Fruit fly (Drosophila melanogaster) whole organism, embryonic: ENCODE results near the gene CG31675.

Experiments
- ATbp ChIP-seq: fragments of 200-800 bp; sonication (Bioruptor generic); optimal IDR thresholded peaks from 2 replicates; lab custom pipeline; 2017; ENCODE audit warnings: missing biosample characterization, mild to moderate bottlenecking, missing genetic modification characterization, missing genetic modification reagents
- CG11695 ChIP-seq: fragments of 200-800 bp; sonication (Bioruptor generic); IDR thresholded peaks from 3 replicates; pipeline ENCODE4 v1.3.6; 2022; ENCODE audit warnings: missing biosample characterization, missing genetic modification characterization
- CG12236 ChIP-seq: fragments of 200-800 bp; sonication (Bioruptor generic); optimal IDR thresholded peaks from 2 replicates; lab custom pipeline; 2016; ENCODE audit warnings: missing biosample characterization, missing genetic modification characterization
- CG12744 ChIP-seq: fragments of 200-800 bp; sonication (Bioruptor generic); optimal IDR thresholded peaks from 2 replicates; lab custom pipeline; 2016; ENCODE audit warnings: missing biosample characterization, missing genetic modification characterization
- CG13296 ChIP-seq: fragments of 200-800 bp; sonication (Bioruptor generic); optimal IDR thresholded peaks from 3 replicates; lab custom pipeline; 2018; ENCODE audit warnings: missing biosample characterization, mild to moderate bottlenecking, missing genetic modification characterization
- CG14014 ChIP-seq: fragments of 200-800 bp; sonication (Bioruptor generic); IDR thresholded peaks from 2 replicates; pipeline ENCODE4 v1.3.6; 2022; ENCODE audit warnings: missing biosample characterization, missing genetic modification characterization
- CG15073 ChIP-seq: fragments of 200-800 bp; sonication (Bioruptor generic); optimal IDR thresholded peaks from 2 replicates; lab custom pipeline; 2016; ENCODE audit warnings: missing biosample characterization, missing genetic modification characterization
- CG17359 ChIP-seq: fragments of 200-800 bp; sonication (Bioruptor generic); optimal IDR thresholded peaks from 3 replicates; lab custom pipeline; 2018; ENCODE audit warnings: missing biosample characterization, mild to moderate bottlenecking, missing genetic modification characterization, moderate library complexity
- CG17568 ChIP-seq: fragments of 200-800 bp; sonication (Bioruptor generic); optimal IDR thresholded peaks from 2 replicates; lab custom pipeline; 2018; ENCODE audit warnings: missing biosample characterization, mild to moderate bottlenecking, missing genetic modification characterization, moderate library complexity
- CG18262 ChIP-seq: fragments of 200-800 bp; optimal IDR thresholded peaks from 3 replicates; lab custom pipeline; 2019; ENCODE audit warnings: missing biosample characterization, mild to moderate bottlenecking, missing genetic modification characterization, moderate library complexity
- CG18476 ChIP-seq: fragments of 200-800 bp; sonication (Bioruptor generic); optimal IDR thresholded peaks from 2 replicates; lab custom pipeline; 2016; ENCODE audit warnings: missing biosample characterization, mild to moderate bottlenecking, missing genetic modification characterization
- CG18619 ChIP-seq: fragments of 200-800 bp; sonication (Bioruptor generic); optimal IDR thresholded peaks from 3 replicates; lab custom pipeline; 2017; ENCODE audit warnings: missing biosample characterization, mild to moderate bottlenecking, missing genetic modification characterization
- CG2875 ChIP-seq: fragments of 200-800 bp; sonication (Bioruptor generic); optimal IDR thresholded peaks from 2 replicates; lab custom pipeline; 2017; ENCODE audit warnings: missing biosample characterization, mild to moderate bottlenecking, missing genetic modification characterization, missing genetic modification reagents
- CG31365 ChIP-seq: fragments of 200-800 bp; sonication (Bioruptor generic); optimal IDR thresholded peaks from 2 replicates; lab custom pipeline; 2018; ENCODE audit warnings: missing biosample characterization, mild to moderate bottlenecking, missing genetic modification characterization
- CG32767 ChIP-seq: fragments of 200-800 bp; sonication (Bioruptor generic); IDR thresholded peaks from 2 replicates; pipeline ENCODE4 v1.3.6; 2022; ENCODE audit warnings: missing biosample characterization, missing genetic modification characterization
- CG33213 ChIP-seq: fragments of 200-800 bp; sonication (Bioruptor generic); optimal IDR thresholded peaks from 3 replicates; lab custom pipeline; 2016; ENCODE audit warnings: missing biosample characterization, missing genetic modification characterization
- CG33557 ChIP-seq: fragments of 200-800 bp; sonication (Bioruptor generic); optimal IDR thresholded peaks from 2 replicates; lab custom pipeline; 2019; ENCODE audit warnings: missing biosample characterization, mild to moderate bottlenecking, missing genetic modification characterization, moderate library complexity
- CG5953 ChIP-seq: fragments of 200-800 bp; sonication (Bioruptor generic); IDR thresholded peaks from 2 replicates; pipeline ENCODE4 v1.3.6; 2022; ENCODE audit warnings: missing biosample characterization, missing genetic modification characterization
- CG7987 ChIP-seq: fragments of 200-800 bp; sonication (Bioruptor generic); optimal IDR thresholded peaks from 2 replicates; lab custom pipeline; 2018; ENCODE audit warnings: missing biosample characterization, mild to moderate bottlenecking, missing genetic modification characterization, moderate library complexity
- CG8924 ChIP-seq: fragments of 200-800 bp; optimal IDR thresholded peaks from 3 replicates; lab custom pipeline; 2019; ENCODE audit warnings: missing biosample characterization, mild to moderate bottlenecking, missing genetic modification characterization, moderate library complexity
- CG9876 ChIP-seq: fragments of 200-800 bp; sonication (Bioruptor generic); optimal IDR thresholded peaks from 2 replicates; lab custom pipeline; 2016; ENCODE audit warnings: missing biosample characterization, missing genetic modification characterization
- CTCF ChIP-seq: fragments of 200-800 bp; sonication (Bioruptor generic); optimal IDR thresholded peaks from 2 replicates; lab custom pipeline; 2017; ENCODE audit warnings: missing biosample characterization, mild to moderate bottlenecking, missing genetic modification characterization, moderate library complexity
- CrebB ChIP-seq: fragments of 200-800 bp; sonication (Bioruptor generic); optimal IDR thresholded peaks from 3 replicates; lab custom pipeline; 2018; ENCODE audit warnings: missing biosample characterization, mild to moderate bottlenecking, missing genetic modification characterization
- HLH3B ChIP-seq: fragments of 200-800 bp; sonication (Bioruptor generic); IDR thresholded peaks from 2 replicates; pipeline ENCODE4 v1.3.6; 2022; ENCODE audit warnings: missing biosample characterization, missing genetic modification characterization
- Lhr ChIP-seq: fragments of 200-800 bp; sonication (Bioruptor generic); optimal IDR thresholded peaks from 3 replicates; lab custom pipeline; 2017; ENCODE audit warnings: mild to moderate bottlenecking, missing biosample characterization, missing genetic modification reagents, missing genetic modification characterization
- NK7.1 ChIP-seq: fragments of 200-800 bp; sonication (Bioruptor generic); optimal IDR thresholded peaks from 3 replicates; lab custom pipeline; 2016; ENCODE audit warnings: missing biosample characterization, missing genetic modification characterization
- Nf-YA ChIP-seq: fragments of 200-800 bp; sonication (Bioruptor generic); IDR thresholded peaks from 2 replicates; pipeline ENCODE4 v1.3.6; 2022; ENCODE audit warnings: missing biosample characterization, missing genetic modification characterization
- YL-1 ChIP-seq: fragments of 200-800 bp; sonication (Bioruptor generic); optimal IDR thresholded peaks from 3 replicates; lab custom pipeline; 2017; ENCODE audit warnings: missing biosample characterization, mild to moderate bottlenecking, missing genetic modification characterization
- ash1 ChIP-seq: fragments of 200-800 bp; sonication (Bioruptor generic); optimal IDR thresholded peaks from 2 replicates; lab custom pipeline; 2018; ENCODE audit warnings: missing biosample characterization, mild to moderate bottlenecking, missing genetic modification characterization
- bcd ChIP-seq: fragments of 200-800 bp; sonication (Bioruptor generic); optimal IDR thresholded peaks from 2 replicates; lab custom pipeline; 2017; ENCODE audit warnings: missing biosample characterization, mild to moderate bottlenecking, missing genetic modification characterization
- bigmax ChIP-seq: fragments of 200-800 bp; sonication (Bioruptor generic); optimal IDR thresholded peaks from 2 replicates; lab custom pipeline; 2018; ENCODE audit warnings: missing biosample characterization, mild to moderate bottlenecking, missing genetic modification characterization
- cad ChIP-seq: fragments of >200 bp; optimal IDR thresholded peaks from 2 replicates; lab custom pipeline; 2017; ENCODE audit warnings: missing biosample characterization, missing genetic modification characterization
- exex ChIP-seq: fragments of 200-800 bp; sonication (Bioruptor generic); optimal IDR thresholded peaks from 4 replicates; lab custom pipeline; 2018; ENCODE audit warnings: missing biosample characterization, mild to moderate bottlenecking, missing genetic modification characterization, moderate library complexity
- gcm ChIP-seq: fragments of 200-800 bp; sonication (Bioruptor generic); optimal IDR thresholded peaks from 2 replicates; lab custom pipeline; 2019; ENCODE audit warnings: missing biosample characterization, mild to moderate bottlenecking, missing genetic modification characterization, moderate library complexity
- gro ChIP-seq: fragments of 200-800 bp; sonication (Bioruptor generic); optimal IDR thresholded peaks from 2 replicates; lab custom pipeline; 2016; ENCODE audit warnings: missing biosample characterization, missing genetic modification characterization
- gsb-n ChIP-seq: fragments of 200-800 bp; sonication (Bioruptor generic); optimal IDR thresholded peaks from 3 replicates; lab custom pipeline; 2018; ENCODE audit warnings: missing biosample characterization, mild to moderate bottlenecking, missing genetic modification characterization
- hkb ChIP-seq, 2 experiments: fragments of 200-800 bp in 1 of 2; fragments of >200 bp in 1 of 2; sonication (Bioruptor generic) in 1 of 2; IDR thresholded peaks in 1 of 2; optimal IDR thresholded peaks in 1 of 2; 2 replicates each; pipeline versions ENCODE4 v1.3.6 to Lab custom; 2017 to 2022; ENCODE audit warnings: missing biosample characterization in 1 of 2, missing genetic modification characterization in 1 of 2
- ken ChIP-seq: fragments of 200-800 bp; sonication (Bioruptor generic); IDR thresholded peaks from 3 replicates; pipeline ENCODE4 v1.3.6; 2022; ENCODE audit warnings: missing biosample characterization, missing genetic modification characterization
- lmd ChIP-seq: fragments of 200-800 bp; sonication (Bioruptor generic); IDR thresholded peaks from 2 replicates; pipeline ENCODE4 v1.3.6; 2022; ENCODE audit warnings: missing biosample characterization, missing genetic modification characterization
- luna ChIP-seq: fragments of 200-800 bp; sonication (Bioruptor generic); optimal IDR thresholded peaks from 2 replicates; lab custom pipeline; 2016; ENCODE audit warnings: missing biosample characterization, missing genetic modification characterization
- nau ChIP-seq: fragments of 200-800 bp; sonication (Bioruptor generic); optimal IDR thresholded peaks from 3 replicates; lab custom pipeline; 2017; ENCODE audit warnings: missing biosample characterization, mild to moderate bottlenecking, missing genetic modification characterization, missing genetic modification reagents
- oc ChIP-seq: fragments of 200-800 bp; sonication (Bioruptor generic); optimal IDR thresholded peaks from 2 replicates; lab custom pipeline; 2018; ENCODE audit warnings: missing biosample characterization, mild to moderate bottlenecking, missing genetic modification characterization, moderate library complexity
- odd ChIP-seq: fragments of 200-800 bp; sonication (Bioruptor generic); optimal IDR thresholded peaks from 2 replicates; lab custom pipeline; 2017; ENCODE audit warnings: missing biosample characterization, mild to moderate bottlenecking, missing genetic modification characterization
- onecut ChIP-seq: fragments of 200-800 bp; sonication (Bioruptor generic); IDR thresholded peaks from 2 replicates; pipeline ENCODE4 v1.3.6; 2022; ENCODE audit warnings: missing biosample characterization, missing genetic modification characterization
- ranshi ChIP-seq: fragments of 200-800 bp; sonication (Bioruptor generic); IDR thresholded peaks from 2 replicates; pipeline ENCODE4 v1.3.6; 2022; ENCODE audit warnings: missing biosample characterization, missing genetic modification characterization
- row ChIP-seq: fragments of 200-800 bp; sonication (Bioruptor generic); IDR thresholded peaks from 3 replicates; pipeline ENCODE4 v1.3.6; 2022; ENCODE audit warnings: missing biosample characterization, missing genetic modification characterization
- scrt ChIP-seq: fragments of 200-800 bp; sonication (Bioruptor generic); optimal IDR thresholded peaks from 2 replicates; lab custom pipeline; 2018; ENCODE audit warnings: missing biosample characterization, mild to moderate bottlenecking, missing genetic modification characterization, moderate library complexity
- sqz ChIP-seq: fragments of 200-800 bp; sonication (Bioruptor generic); optimal IDR thresholded peaks from 3 replicates; lab custom pipeline; 2018; ENCODE audit warnings: missing biosample characterization, mild to moderate bottlenecking, missing genetic modification characterization
- tap ChIP-seq: fragments of 200-800 bp; optimal IDR thresholded peaks from 3 replicates; lab custom pipeline; 2019; ENCODE audit warnings: missing biosample characterization, mild to moderate bottlenecking, missing genetic modification characterization, moderate library complexity

The CG31675 gene

DNA sequence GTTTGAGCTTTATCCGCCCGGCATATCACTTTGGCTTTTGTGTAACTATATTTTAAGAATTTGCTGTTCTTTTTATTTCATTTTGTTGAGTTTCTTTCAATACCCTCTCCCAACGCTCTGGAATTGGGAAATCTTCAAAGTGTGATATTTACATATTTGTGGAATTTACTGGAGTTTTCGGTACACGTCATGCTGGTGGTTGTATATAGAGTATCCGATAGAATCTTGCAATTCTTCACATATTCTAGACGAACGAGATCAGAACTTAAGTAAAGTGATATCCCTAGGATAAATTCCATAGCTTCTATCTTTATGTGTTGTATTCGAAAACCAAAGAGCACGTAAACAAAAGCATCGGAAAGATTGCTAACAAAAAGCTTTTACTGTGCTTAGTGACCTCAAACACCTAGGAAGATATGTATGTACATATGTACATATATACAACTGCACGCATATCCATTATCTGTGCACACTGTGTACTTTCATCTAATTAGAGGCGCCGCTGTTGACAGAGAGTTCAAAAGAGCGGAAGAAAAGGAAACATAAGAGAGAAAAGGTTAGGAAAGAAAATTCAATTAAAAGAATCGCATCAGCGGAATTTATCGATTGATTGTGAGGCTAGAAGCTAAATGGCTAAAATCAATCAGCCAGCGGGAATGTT lies 29.3 kb downstream of the CG31675 start (continued):
- TF ChIP-seq gro: peak; percentile 11
- TF ChIP-seq CG18476 (GFP tag; lab: Kevin White, UChicago): peak; percentile 11
- TF ChIP-seq bigmax (GFP tag; lab: Kevin White, UChicago): peak; percentile 33
- TF ChIP-seq CG15073 (GFP tag; lab: Kevin White, UChicago): no peak
- TF ChIP-seq CG31365 (tag; lab: Kevin White, UChicago): peak; percentile 43
- peak; percentile 53 for TF ChIP-seq odd (GFP tag; lab: Kevin White, UChicago)
- TF ChIP-seq CG18619 (GFP tag; lab: Kevin White, UChicago): peak; percentile 42
- 0 out of 3 replicates have a peak, but pooled peaks have one; percentile 29 for TF ChIP-seq CG11695 (GFP tag; lab: Robert Waterston, UW)
- TF ChIP-seq CG33213 (GFP tag; lab: Kevin White, UChicago): peak; percentile 26
- TF ChIP-seq CG32767 (GFP tag; lab: Robert Waterston, UW): peak; percentile 19; the same call in 1 of the 2 replicates
- TF ChIP-seq ranshi (GFP tag; lab: Robert Waterston, UW): peak; percentile 36; the same call in 1 of the 2 replicates
- TF ChIP-seq cad (GFP tag; lab: Kevin White, UChicago): no peak
- peak; percentile 44 for TF ChIP-seq scrt
- peak; percentile 62 for TF ChIP-seq CG13296 (GFP tag; lab: Kevin White, UChicago)
- TF ChIP-seq CG7987: peak; percentile 87
- peak; percentile 35 for TF ChIP-seq CG18262 (tag; lab: Kevin White, UChicago)
- peak; percentile 14 for TF ChIP-seq NK7.1
- TF ChIP-seq onecut (GFP tag; lab: Robert Waterston, UW): peak; percentile 57
- TF ChIP-seq CrebB: peak; percentile 69
- peak; percentile 21; the same call in 1 of the 3 replicates for TF ChIP-seq row (GFP tag; lab: Robert Waterston, UW)
- no peak for TF ChIP-seq hkb (optimal IDR thresholded peaks at IDR 0.05; lab: Kevin White, UChicago)
- peak; percentile 46; the same call in 1 of the 2 replicates for TF ChIP-seq hkb (GFP tag; IDR thresholded peaks at IDR 0.05; lab: Robert Waterston, UW)
- peak; percentile 92 for TF ChIP-seq ATbp
- peak; percentile 60 for TF ChIP-seq CG5953 (GFP tag; lab: Robert Waterston, UW)
- peak; percentile 6 for TF ChIP-seq CG8924 (tag; lab: Kevin White, UChicago)
- TF ChIP-seq tap (tag; lab: Kevin White, UChicago): peak; percentile 42
- TF ChIP-seq sqz (GFP tag; lab: Kevin White, UChicago): peak; percentile 61
- TF ChIP-seq CG12236: peak; percentile 40
- peak; percentile 63 for TF ChIP-seq Lhr (GFP tag; lab: Kevin White, UChicago)
- peak; percentile 46; the same call in 1 of the 2 replicates for TF ChIP-seq Nf-YA (GFP tag; lab: Robert Waterston, UW)
- TF ChIP-seq oc (tag; lab: Kevin White, UChicago): peak; percentile 56
- peak; percentile 13 for TF ChIP-seq ash1 (GFP tag; lab: Kevin White, UChicago)
- peak; percentile 12 for TF ChIP-seq CG12744 (GFP tag; lab: Kevin White, UChicago)
- TF ChIP-seq bcd (GFP tag; lab: Kevin White, UChicago): no peak
- 0 out of 3 replicates have a peak, but pooled peaks have one; percentile 5 for TF ChIP-seq ken (GFP tag; lab: Robert Waterston, UW)
- TF ChIP-seq gsb-n: peak; percentile 11
- peak; percentile 65 for TF ChIP-seq CG2875 (GFP tag; lab: Kevin White, UChicago)
- no peak for TF ChIP-seq lmd (GFP tag; lab: Robert Waterston, UW)
- TF ChIP-seq CG17359 (tag; lab: Kevin White, UChicago): peak; percentile 67
- TF ChIP-seq nau: peak; percentile 51
- TF ChIP-seq CG14014: peak; percentile 68; the same call in 1 of the 2 replicates
- peak; percentile 78 for TF ChIP-seq CG17568 (GFP tag; lab: Kevin White, UChicago)
- TF ChIP-seq exex: peak; percentile 51
- TF ChIP-seq CTCF (GFP tag; lab: Kevin White, UChicago): peak; percentile 14
- peak; percentile 54 for TF ChIP-seq CG33557
- no peak for TF ChIP-seq luna (GFP tag; lab: Kevin White, UChicago)
- peak; percentile 39; the same call in 1 of the 2 replicates for TF ChIP-seq HLH3B (GFP tag; lab: Robert Waterston, UW)
- TF ChIP-seq CG9876 (GFP tag; lab: Kevin White, UChicago): no peak
- TF ChIP-seq YL-1: peak; percentile 22
- TF ChIP-seq gcm: peak; percentile 59
